Fruit fly (Drosophila melanogaster) whole organism, wandering third instar larva: ENCODE data around the gene Sbat.
A peak's percentile ranks its signal among the peaks of the same experiment; 100 is the strongest.

ENCODE experiments used
- Abd-B ChIP-seq: fragments of >200 bp; optimal IDR thresholded peaks from 2 replicates; lab custom pipeline; 2017; ENCODE audit warnings: missing biosample characterization, missing genetic modification characterization
- CG32264 ChIP-seq: fragments of 200-800 bp; sonication (Bioruptor generic); optimal IDR thresholded peaks from 2 replicates; lab custom pipeline; 2016; ENCODE audit warnings: missing biosample characterization, missing genetic modification characterization
- CG9705 ChIP-seq: fragments of 200-800 bp; sonication (Bioruptor generic); optimal IDR thresholded peaks from 2 replicates; lab custom pipeline; 2018; ENCODE audit warnings: missing biosample characterization, mild to moderate bottlenecking, missing genetic modification characterization
- CrebA ChIP-seq: fragments of 200-800 bp; sonication (Bioruptor generic); optimal IDR thresholded peaks from 2 replicates; lab custom pipeline; 2016; ENCODE audit warnings: missing biosample characterization, mild to moderate bottlenecking, missing genetic modification characterization, borderline replicate concordance
- Dfd ChIP-seq: fragments of >200 bp; optimal IDR thresholded peaks from 2 replicates; lab custom pipeline; 2017; ENCODE audit warnings: missing biosample characterization, missing genetic modification characterization
- Dif ChIP-seq: fragments of 200-275, 200-300 bp; sonication (Bioruptor generic); optimal IDR thresholded peaks from 2 replicates; lab custom pipeline; 2018; ENCODE audit warnings: missing biosample characterization, missing genetic modification characterization; ENCODE audit not compliant: partially characterized antibody
- GATAd ChIP-seq: sonication (Bioruptor generic); optimal IDR thresholded peaks from 2 replicates; lab custom pipeline; 2016; ENCODE audit warnings: missing biosample characterization, missing genetic modification characterization
- HLH106 ChIP-seq: fragments of 200-800 bp; optimal IDR thresholded peaks from 3 replicates; lab custom pipeline; 2019; ENCODE audit warnings: missing biosample characterization, mild to moderate bottlenecking, missing genetic modification characterization, moderate library complexity
- Hnf4 ChIP-seq: fragments of 200-800 bp; sonication (Bioruptor generic); optimal IDR thresholded peaks from 2 replicates; lab custom pipeline; 2016; ENCODE audit warnings: missing biosample characterization, mild to moderate bottlenecking, missing genetic modification characterization
- Hr78 ChIP-seq: fragments of >200 bp; optimal IDR thresholded peaks from 2 replicates; lab custom pipeline; 2017; ENCODE audit warnings: missing biosample characterization, missing genetic modification characterization
- Hr83 ChIP-seq: fragments of 200-300 bp; sonication (Bioruptor generic); optimal IDR thresholded peaks from 2 replicates; lab custom pipeline; 2016; ENCODE audit warnings: missing biosample characterization, mild to moderate bottlenecking, missing genetic modification characterization, moderate library complexity; ENCODE audit not compliant: poor library complexity, severe bottlenecking
- Jra ChIP-seq: sonication (Bioruptor generic); optimal IDR thresholded peaks from 2 replicates; lab custom pipeline; 2016; ENCODE audit warnings: missing biosample characterization, missing genetic modification characterization
- Mio ChIP-seq: sonication (Bioruptor generic); optimal IDR thresholded peaks from 2 replicates; lab custom pipeline; 2016; ENCODE audit warnings: missing biosample characterization, missing genetic modification characterization
- Myc ChIP-seq: fragments of >200 bp; optimal IDR thresholded peaks from 2 replicates; lab custom pipeline; 2017
- N ChIP-seq: fragments of >200 bp; optimal IDR thresholded peaks from 2 replicates; lab custom pipeline; 2018; ENCODE audit warnings: missing biosample characterization, missing external identifiers, missing genetic modification characterization
- OdsH ChIP-seq: fragments of 200-800 bp; sonication (Bioruptor generic); optimal IDR thresholded peaks from 2 replicates; lab custom pipeline; 2016; ENCODE audit warnings: missing biosample characterization, mild to moderate bottlenecking, missing genetic modification characterization
- Rel ChIP-seq, 2 experiments: fragments of 200-800 bp; sonication (Bioruptor generic) in 1 of 2; optimal IDR thresholded peaks; 2 replicates in 1 of 2; 3 replicates in 1 of 2; lab custom pipeline; 2016 to 2019; ENCODE audit warnings: mild to moderate bottlenecking in 2 of 2, missing biosample characterization in 2 of 2, missing genetic modification characterization in 2 of 2, moderate library complexity in 1 of 2
- Sp1 ChIP-seq: fragments of 200-800 bp; sonication (Bioruptor generic); optimal IDR thresholded peaks from 3 replicates; lab custom pipeline; 2019; ENCODE audit warnings: missing biosample characterization, mild to moderate bottlenecking, missing genetic modification characterization, moderate library complexity
- Vsx2 ChIP-seq: fragments of 200-300, 225-300 bp; sonication (Bioruptor generic); optimal IDR thresholded peaks from 2 replicates; lab custom pipeline; 2018; ENCODE audit warnings: missing biosample characterization, missing genetic modification characterization; ENCODE audit not compliant: partially characterized antibody
- br ChIP-seq: fragments of 200-800 bp; sonication (Bioruptor generic); optimal IDR thresholded peaks from 2 replicates; lab custom pipeline; 2016; ENCODE audit warnings: missing biosample characterization, missing genetic modification characterization
- brk ChIP-seq: fragments of 200-800 bp; sonication (Bioruptor generic); optimal IDR thresholded peaks from 2 replicates; lab custom pipeline; 2016; ENCODE audit warnings: missing biosample characterization, mild to moderate bottlenecking, missing genetic modification characterization
- dl ChIP-seq, 2 experiments: fragments of 175-275, 200-275 bp in 1 of 2; fragments of 200-275 bp in 1 of 2; sonication (Bioruptor generic); optimal IDR thresholded peaks; lab custom pipeline; 2018; ENCODE audit warnings: mild to moderate bottlenecking in 2 of 2, missing biosample characterization in 2 of 2, missing genetic modification characterization in 2 of 2, moderate library complexity in 2 of 2; ENCODE audit not compliant: partially characterized antibody in 2 of 2, insufficient read depth in 1 of 2
- dmrt93B ChIP-seq: fragments of 200-800 bp; sonication (Bioruptor generic); optimal IDR thresholded peaks from 2 replicates; lab custom pipeline; 2018; ENCODE audit warnings: missing biosample characterization, mild to moderate bottlenecking, missing genetic modification characterization
- dsf ChIP-seq: sonication (Bioruptor generic); optimal IDR thresholded peaks from 2 replicates; lab custom pipeline; 2016; ENCODE audit warnings: missing biosample characterization, missing genetic modification characterization, borderline replicate concordance
- ey ChIP-seq: fragments of 200-800 bp; sonication (Bioruptor generic); optimal IDR thresholded peaks from 2 replicates; lab custom pipeline; 2016; ENCODE audit warnings: missing biosample characterization, missing genetic modification characterization
- foxo ChIP-seq, 2 experiments: fragments of 200-800 bp; sonication (Bioruptor generic); optimal IDR thresholded peaks; 2 replicates in 1 of 2; 3 replicates in 1 of 2; lab custom pipeline; 2016 to 2017; ENCODE audit warnings: missing biosample characterization in 2 of 2, missing genetic modification characterization in 2 of 2
- fru ChIP-seq: fragments of 200-800 bp; sonication (Bioruptor generic); optimal IDR thresholded peaks from 3 replicates; lab custom pipeline; 2016; ENCODE audit warnings: missing biosample characterization, mild to moderate bottlenecking, missing genetic modification characterization
- h ChIP-seq: fragments of 200-800 bp; sonication (Bioruptor generic); optimal IDR thresholded peaks from 3 replicates; lab custom pipeline; 2016; ENCODE audit warnings: missing biosample characterization, mild to moderate bottlenecking, missing genetic modification characterization
- jim ChIP-seq: fragments of 175-275, 200-325 bp; sonication (Bioruptor generic); optimal IDR thresholded peaks from 2 replicates; lab custom pipeline; 2016; ENCODE audit warnings: missing biosample characterization, mild to moderate bottlenecking, missing genetic modification characterization
- lola ChIP-seq: fragments of >200 bp; optimal IDR thresholded peaks from 2 replicates; lab custom pipeline; 2017; ENCODE audit warnings: missing biosample characterization, missing genetic modification characterization
- pan ChIP-seq: fragments of >200 bp; optimal IDR thresholded peaks from 2 replicates; lab custom pipeline; 2017
- psq ChIP-seq: fragments of 200-800 bp; sonication (Bioruptor generic); optimal IDR thresholded peaks from 3 replicates; lab custom pipeline; 2017; ENCODE audit warnings: missing biosample characterization, mild to moderate bottlenecking, missing genetic modification characterization, moderate library complexity
- rgr ChIP-seq: fragments of 200-800 bp; sonication (Bioruptor generic); optimal IDR thresholded peaks from 3 replicates; lab custom pipeline; 2016; ENCODE audit warnings: missing biosample characterization, mild to moderate bottlenecking, missing genetic modification characterization
- sage ChIP-seq: fragments of 200-800 bp; sonication (Bioruptor generic); optimal IDR thresholded peaks from 2 replicates; lab custom pipeline; 2016; ENCODE audit warnings: missing biosample characterization, mild to moderate bottlenecking, missing genetic modification characterization
- sv ChIP-seq: fragments of 200-800 bp; sonication (Bioruptor generic); optimal IDR thresholded peaks from 3 replicates; lab custom pipeline; 2016; ENCODE audit warnings: missing biosample characterization, missing genetic modification characterization
- tai ChIP-seq: sonication (Bioruptor generic); optimal IDR thresholded peaks from 2 replicates; lab custom pipeline; 2016; ENCODE audit warnings: missing biosample characterization, missing genetic modification characterization
- usp ChIP-seq: fragments of >200 bp; optimal IDR thresholded peaks from 2 replicates; lab custom pipeline; 2017; ENCODE audit warnings: missing biosample characterization, missing genetic modification characterization
- woc ChIP-seq: sonication (Bioruptor generic); optimal IDR thresholded peaks from 2 replicates; lab custom pipeline; 2016; ENCODE audit warnings: missing biosample characterization, mild to moderate bottlenecking, missing genetic modification characterization

The Sbat gene

dm6 chr2L:2883703-2884294 lies 5.7 kb downstream of the Sbat start:
- TF ChIP-seq Hr78 (no peak), Rel (GFP tag; optimal IDR thresholded peaks at IDR 0.05; lab: Kevin White, UChicago) (no peak), Rel (tag; optimal IDR thresholded peaks at IDR 0.05; lab: Kevin White, UChicago) (peak; percentile 23)

dm6 chr2L:2884683-2885502 lies 6.7 kb downstream of the Sbat start:
- no peak for TF ChIP-seq CG32264 (GFP tag; lab: Kevin White, UChicago)
- no peak for TF ChIP-seq Abd-B
- TF ChIP-seq Sp1 = peak; percentile 16
- peak; percentile 8 for TF ChIP-seq CG9705
- TF ChIP-seq h (GFP tag; lab: Kevin White, UChicago) = no peak
- peak; percentile 51 for TF ChIP-seq woc (GFP tag; lab: Kevin White, UChicago)
- TF ChIP-seq Mio (GFP tag; lab: Kevin White, UChicago) = no peak
- TF ChIP-seq OdsH (GFP tag; lab: Kevin White, UChicago) = no peak
- peak; percentile 86 for TF ChIP-seq Hr83 (GFP tag; lab: Kevin White, UChicago)
- peak; percentile 53 for TF ChIP-seq HLH106 (tag; lab: Kevin White, UChicago)
- TF ChIP-seq br = peak; percentile 3
- TF ChIP-seq N (GFP tag; lab: Kevin White, UChicago) = no peak
- TF ChIP-seq Dif = no peak
- no peak for TF ChIP-seq Rel (GFP tag; optimal IDR thresholded peaks at IDR 0.05; lab: Kevin White, UChicago)
- TF ChIP-seq Rel (tag; optimal IDR thresholded peaks at IDR 0.05; lab: Kevin White, UChicago) = peak; percentile 71
- TF ChIP-seq Hnf4 (GFP tag; lab: Kevin White, UChicago) = no peak

dm6 chr2L:2885503-2886225 lies 7.5 kb downstream of the Sbat start, which contains the start of the genes NTPase and lilli:
Gene NTPase, minus strand, starts transcription at chr2L:2885850.
Gene lilli, plus strand, starts transcription at chr2L:2885929.
- no peak for TF ChIP-seq sage (GFP tag; lab: Kevin White, UChicago)
- TF ChIP-seq CG32264 (GFP tag; lab: Kevin White, UChicago) = peak; percentile 7
- peak; percentile 51 for TF ChIP-seq ey
- peak; percentile 16 for TF ChIP-seq lola (GFP tag; lab: Kevin White, UChicago)
- TF ChIP-seq HLH106 (tag; lab: Kevin White, UChicago) = no peak
- TF ChIP-seq Hnf4 (GFP tag; lab: Kevin White, UChicago) = peak; percentile 80
- TF ChIP-seq CG9705 = no peak
- no peak for TF ChIP-seq CrebA (GFP tag; lab: Kevin White, UChicago)
- TF ChIP-seq Abd-B = peak; percentile 45
- TF ChIP-seq Hr78 = no peak
- TF ChIP-seq jim (GFP tag; lab: Kevin White, UChicago) = no peak
- peak; percentile 58 for TF ChIP-seq dsf (GFP tag; lab: Kevin White, UChicago)
- TF ChIP-seq N (GFP tag; lab: Kevin White, UChicago) = no peak
- TF ChIP-seq dmrt93B (GFP tag; lab: Kevin White, UChicago) = peak; percentile 4
- peak; percentile 46 to 75 for TF ChIP-seq foxo (GFP tag; optimal IDR thresholded peaks at IDR 0.05; lab: Kevin White, UChicago)
- TF ChIP-seq tai (GFP tag; lab: Kevin White, UChicago) = no peak
- no peak for TF ChIP-seq pan (lab: Kevin White, UChicago)
- TF ChIP-seq Dfd (GFP tag; lab: Kevin White, UChicago) = no peak
- peak; percentile 94 for TF ChIP-seq fru
- peak; percentile 66 for TF ChIP-seq OdsH (GFP tag; lab: Kevin White, UChicago)
- TF ChIP-seq dl (GFP tag; optimal IDR thresholded peaks at IDR 0.05; lab: Kevin White, UChicago; ENCODE audit: insufficient read depth in 1 of 2, partially characterized antibody in 2 of 2) = no peak
- TF ChIP-seq Hr83 (GFP tag; lab: Kevin White, UChicago) = peak; percentile 75
- TF ChIP-seq Sp1 = peak; percentile 14
- TF ChIP-seq Mio (GFP tag; lab: Kevin White, UChicago) = peak; percentile 7
- peak; percentile 59 for TF ChIP-seq rgr (GFP tag; lab: Kevin White, UChicago)
- TF ChIP-seq Myc (lab: Kevin White, UChicago) = no peak
- no peak for TF ChIP-seq psq (GFP tag; lab: Kevin White, UChicago)
- TF ChIP-seq woc (GFP tag; lab: Kevin White, UChicago) = peak; percentile 37
- no peak for TF ChIP-seq usp
- peak; percentile 57 for TF ChIP-seq GATAd (GFP tag; lab: Kevin White, UChicago)
- peak; percentile 84 for TF ChIP-seq sv (GFP tag; lab: Kevin White, UChicago)
- peak; percentile 48 for TF ChIP-seq br
- TF ChIP-seq h (GFP tag; lab: Kevin White, UChicago) = peak; percentile 80
- no peak for TF ChIP-seq Rel (GFP tag; optimal IDR thresholded peaks at IDR 0.05; lab: Kevin White, UChicago)
- TF ChIP-seq Rel (tag; optimal IDR thresholded peaks at IDR 0.05; lab: Kevin White, UChicago) = peak; percentile 40
- TF ChIP-seq brk (GFP tag; lab: Kevin White, UChicago) = peak; percentile 11
- TF ChIP-seq Vsx2 = no peak
- no peak for TF ChIP-seq Dif
- TF ChIP-seq Jra (GFP tag; lab: Kevin White, UChicago) = peak; percentile 58
